Fruit fly (Drosophila melanogaster) whole organism, embryonic: ENCODE results near the gene CG17027.

ENCODE experiments used
- Abd-B ChIP-seq: fragments of 200-800 bp; sonication (Bioruptor generic); optimal IDR thresholded peaks from 2 replicates; lab custom pipeline; 2018; ENCODE audit warnings: missing biosample characterization, mild to moderate bottlenecking, missing genetic modification characterization, moderate library complexity
- Awh ChIP-seq: fragments of 200-800 bp; sonication (Bioruptor generic); IDR thresholded peaks from 2 replicates; pipeline ENCODE4, ENCODE4 v1.3.6; 2022; ENCODE audit warnings: missing biosample characterization, missing genetic modification characterization
- CG12104 ChIP-seq: fragments of 200-800 bp; sonication (Bioruptor generic); optimal IDR thresholded peaks from 3 replicates; lab custom pipeline; 2016; ENCODE audit warnings: missing biosample characterization, missing genetic modification characterization
- CG13123 ChIP-seq: fragments of 200-800 bp; sonication (Bioruptor generic); optimal IDR thresholded peaks from 2 replicates; lab custom pipeline; 2016; ENCODE audit warnings: missing biosample characterization, missing genetic modification characterization
- CG1602 ChIP-seq: fragments of 200-800 bp; sonication (Bioruptor generic); optimal IDR thresholded peaks from 3 replicates; lab custom pipeline; 2016; ENCODE audit warnings: missing biosample characterization, missing genetic modification characterization
- CG1603 ChIP-seq: fragments of 200-800 bp; sonication (Bioruptor generic); optimal IDR thresholded peaks from 2 replicates; lab custom pipeline; 2019; ENCODE audit warnings: missing biosample characterization, mild to moderate bottlenecking, missing genetic modification characterization, moderate library complexity
- CG16779 ChIP-seq: fragments of 200-800 bp; sonication (Bioruptor generic); IDR thresholded peaks from 2 replicates; pipeline ENCODE4 v1.3.6; 2022; ENCODE audit warnings: missing biosample characterization, missing genetic modification characterization
- CG17359 ChIP-seq: fragments of 200-800 bp; sonication (Bioruptor generic); optimal IDR thresholded peaks from 3 replicates; lab custom pipeline; 2018; ENCODE audit warnings: missing biosample characterization, mild to moderate bottlenecking, missing genetic modification characterization, moderate library complexity
- CG17385 ChIP-seq: fragments of 200-800 bp; sonication (Bioruptor generic); optimal IDR thresholded peaks from 3 replicates; lab custom pipeline; 2018; ENCODE audit warnings: missing biosample characterization, mild to moderate bottlenecking, missing genetic modification characterization
- CG2120 ChIP-seq: fragments of 200-800 bp; sonication (Bioruptor generic); optimal IDR thresholded peaks from 3 replicates; lab custom pipeline; 2016; ENCODE audit warnings: missing biosample characterization, missing genetic modification characterization
- CG2875 ChIP-seq: fragments of 200-800 bp; sonication (Bioruptor generic); optimal IDR thresholded peaks from 2 replicates; lab custom pipeline; 2017; ENCODE audit warnings: missing biosample characterization, mild to moderate bottlenecking, missing genetic modification characterization, missing genetic modification reagents
- CG2889 ChIP-seq: fragments of 200-800 bp; sonication (Bioruptor generic); IDR thresholded peaks from 3 replicates; pipeline ENCODE4 v1.3.6; 2022; ENCODE audit warnings: missing biosample characterization, missing genetic modification characterization
- CG30431 ChIP-seq: fragments of 200-800 bp; sonication (Bioruptor generic); optimal IDR thresholded peaks from 2 replicates; lab custom pipeline; 2017; ENCODE audit warnings: missing biosample characterization, missing genetic modification characterization
- CG31365 ChIP-seq: fragments of 200-800 bp; sonication (Bioruptor generic); optimal IDR thresholded peaks from 2 replicates; lab custom pipeline; 2018; ENCODE audit warnings: missing biosample characterization, mild to moderate bottlenecking, missing genetic modification characterization
- CG5180 ChIP-seq: fragments of 200-800 bp; sonication (Bioruptor generic); optimal IDR thresholded peaks from 3 replicates; lab custom pipeline; 2017; ENCODE audit warnings: missing biosample characterization, missing genetic modification characterization, mild to moderate bottlenecking, moderate library complexity, missing genetic modification reagents
- CG9727 ChIP-seq: fragments of 200-800 bp; sonication (Bioruptor generic); optimal IDR thresholded peaks from 3 replicates; lab custom pipeline; 2017; ENCODE audit warnings: missing biosample characterization, mild to moderate bottlenecking, missing genetic modification characterization
- CG9876 ChIP-seq: fragments of 200-800 bp; sonication (Bioruptor generic); optimal IDR thresholded peaks from 2 replicates; lab custom pipeline; 2016; ENCODE audit warnings: missing biosample characterization, missing genetic modification characterization
- Camta ChIP-seq: fragments of 200-800 bp; sonication (Bioruptor generic); optimal IDR thresholded peaks from 2 replicates; lab custom pipeline; 2016; ENCODE audit warnings: missing biosample characterization, missing genetic modification characterization
- Chrac-16 ChIP-seq: fragments of 200-800 bp; sonication (Bioruptor generic); optimal IDR thresholded peaks from 3 replicates; lab custom pipeline; 2016; ENCODE audit warnings: missing biosample characterization, missing genetic modification characterization
- Dp ChIP-seq: fragments of 200-800 bp; sonication (Bioruptor generic); optimal IDR thresholded peaks from 2 replicates; lab custom pipeline; 2018; ENCODE audit warnings: missing biosample characterization, mild to moderate bottlenecking, missing genetic modification characterization, moderate library complexity
- Dref ChIP-seq: fragments of 200-800 bp; sonication (Bioruptor generic); IDR thresholded peaks from 2 replicates; pipeline ENCODE4 v1.3.6; 2022; ENCODE audit warnings: missing biosample characterization, missing genetic modification characterization
- HHEX ChIP-seq: fragments of 200-800 bp; sonication (Bioruptor generic); optimal IDR thresholded peaks from 3 replicates; lab custom pipeline; 2017; ENCODE audit warnings: missing biosample characterization, mild to moderate bottlenecking, missing genetic modification characterization, missing genetic modification reagents
- Hr3 ChIP-seq: fragments of 200-800 bp; sonication (Bioruptor generic); optimal IDR thresholded peaks from 3 replicates; lab custom pipeline; 2016; ENCODE audit warnings: missing biosample characterization, missing genetic modification characterization
- Med ChIP-seq: fragments of 200-800 bp; sonication (Bioruptor generic); peaks from one replicate; lab custom pipeline; 2016; ENCODE audit warnings: missing biosample characterization, missing genetic modification characterization, mild to moderate bottlenecking, inconsistent platforms, moderate library complexity
- Meics ChIP-seq: fragments of 200-800 bp; sonication (Bioruptor generic); optimal IDR thresholded peaks from 2 replicates; lab custom pipeline; 2017; ENCODE audit warnings: missing biosample characterization, mild to moderate bottlenecking, missing genetic modification characterization
- Nf-YB ChIP-seq: fragments of 200-800 bp; sonication (Bioruptor generic); optimal IDR thresholded peaks from 3 replicates; lab custom pipeline; 2019; ENCODE audit warnings: missing biosample characterization, mild to moderate bottlenecking, missing genetic modification characterization, moderate library complexity
- Oli ChIP-seq: fragments of 200-800 bp; sonication (Bioruptor generic); optimal IDR thresholded peaks from 2 replicates; lab custom pipeline; 2018; ENCODE audit warnings: missing biosample characterization, mild to moderate bottlenecking, missing genetic modification characterization, moderate library complexity
- Pdp1 ChIP-seq, 2 experiments: fragments of 200-800 bp; sonication (Bioruptor generic); optimal IDR thresholded peaks; 3 replicates each; lab custom pipeline; 2016; ENCODE audit warnings: missing biosample characterization in 2 of 2, missing genetic modification characterization in 2 of 2, mild to moderate bottlenecking in 1 of 2, moderate library complexity in 1 of 2
- Ptx1 ChIP-seq: fragments of 200-800 bp; sonication (Bioruptor generic); IDR thresholded peaks from 2 replicates; pipeline ENCODE4 v1.3.6; 2022; ENCODE audit warnings: missing biosample characterization, missing genetic modification characterization
- Ravus ChIP-seq: fragments of 200-800 bp; sonication (Bioruptor generic); IDR thresholded peaks from 2 replicates; pipeline ENCODE4 v1.3.6; 2022; ENCODE audit warnings: missing biosample characterization, missing genetic modification characterization
- az2 ChIP-seq: fragments of 200-800 bp; sonication (Bioruptor generic); optimal IDR thresholded peaks from 3 replicates; lab custom pipeline; 2016; ENCODE audit warnings: missing biosample characterization, missing genetic modification characterization
- btn ChIP-seq: fragments of 200-800 bp; sonication (Bioruptor generic); optimal IDR thresholded peaks from 2 replicates; lab custom pipeline; 2016; ENCODE audit warnings: missing biosample characterization, missing genetic modification characterization
- ci ChIP-seq: fragments of 200-800 bp; sonication (Bioruptor generic); IDR thresholded peaks from 3 replicates; pipeline ENCODE4 v1.3.6; 2022; ENCODE audit warnings: missing biosample characterization, missing genetic modification characterization
- gcm ChIP-seq: fragments of 200-800 bp; sonication (Bioruptor generic); optimal IDR thresholded peaks from 2 replicates; lab custom pipeline; 2019; ENCODE audit warnings: missing biosample characterization, mild to moderate bottlenecking, missing genetic modification characterization, moderate library complexity
- gfzf ChIP-seq: fragments of 200-800 bp; sonication (Bioruptor generic); optimal IDR thresholded peaks from 2 replicates; lab custom pipeline; 2016; ENCODE audit warnings: missing biosample characterization, mild to moderate bottlenecking, missing genetic modification characterization, moderate library complexity
- grau ChIP-seq: fragments of 200-800 bp; optimal IDR thresholded peaks from 3 replicates; lab custom pipeline; 2019; ENCODE audit warnings: missing biosample characterization, mild to moderate bottlenecking, missing genetic modification characterization, moderate library complexity
- gsb ChIP-seq: fragments of 200-800 bp; sonication (Bioruptor generic); IDR thresholded peaks from 2 replicates; pipeline ENCODE4 v1.3.6; 2022; ENCODE audit warnings: missing biosample characterization, missing genetic modification characterization
- ind ChIP-seq: fragments of 200-800 bp; sonication (Bioruptor generic); optimal IDR thresholded peaks from 3 replicates; lab custom pipeline; 2016; ENCODE audit warnings: missing biosample characterization, missing genetic modification characterization
- klu ChIP-seq: fragments of 200-800 bp; sonication (Bioruptor generic); IDR thresholded peaks from 2 replicates; pipeline ENCODE4 v1.3.6; 2022; ENCODE audit warnings: missing biosample characterization, missing genetic modification characterization
- lbe ChIP-seq: fragments of 200-800 bp; sonication (Bioruptor generic); optimal IDR thresholded peaks from 2 replicates; lab custom pipeline; 2016; ENCODE audit warnings: missing biosample characterization, mild to moderate bottlenecking, missing genetic modification characterization
- nau ChIP-seq: fragments of 200-800 bp; sonication (Bioruptor generic); optimal IDR thresholded peaks from 3 replicates; lab custom pipeline; 2017; ENCODE audit warnings: missing biosample characterization, mild to moderate bottlenecking, missing genetic modification characterization, missing genetic modification reagents
- onecut ChIP-seq: fragments of 200-800 bp; sonication (Bioruptor generic); IDR thresholded peaks from 2 replicates; pipeline ENCODE4 v1.3.6; 2022; ENCODE audit warnings: missing biosample characterization, missing genetic modification characterization
- org-1 ChIP-seq: fragments of 200-800 bp; sonication (Bioruptor generic); optimal IDR thresholded peaks from 2 replicates; lab custom pipeline; 2017; ENCODE audit warnings: missing biosample characterization, missing genetic modification characterization
- otp ChIP-seq: fragments of 200-800 bp; sonication (Bioruptor generic); IDR thresholded peaks from 3 replicates; pipeline ENCODE4, ENCODE4 v1.3.6; 2022; ENCODE audit warnings: missing biosample characterization, missing genetic modification characterization
- run ChIP-seq: fragments of 200-800 bp; sonication (Bioruptor generic); optimal IDR thresholded peaks from 3 replicates; lab custom pipeline; 2018; ENCODE audit warnings: missing biosample characterization, mild to moderate bottlenecking, missing genetic modification characterization
- sens ChIP-seq: fragments of 200-800 bp; sonication (Bioruptor generic); peaks from one replicate; lab custom pipeline; 2016; ENCODE audit warnings: missing biosample characterization, missing genetic modification characterization
- sim ChIP-seq: fragments of 200-800 bp; sonication (Bioruptor generic); IDR thresholded peaks from 2 replicates; pipeline ENCODE4 v1.3.6; 2022; ENCODE audit warnings: missing biosample characterization, missing genetic modification characterization
- slbo ChIP-seq: fragments of 200-800 bp; sonication (Bioruptor generic); IDR thresholded peaks from 2 replicates; pipeline ENCODE4 v1.3.6; 2022; ENCODE audit warnings: missing biosample characterization, missing genetic modification characterization
- sug ChIP-seq: fragments of 200-800 bp; optimal IDR thresholded peaks from 2 replicates; lab custom pipeline; 2019; ENCODE audit warnings: missing biosample characterization, mild to moderate bottlenecking, missing genetic modification characterization, moderate library complexity
- unc-4 ChIP-seq: fragments of 200-800 bp; sonication (Bioruptor generic); IDR thresholded peaks from 2 replicates; pipeline ENCODE4 v1.3.6; 2022; ENCODE audit warnings: missing biosample characterization, missing genetic modification characterization; ENCODE audit not compliant: partially characterized antibody
- zfh2 ChIP-seq: fragments of 200-800 bp; sonication (Bioruptor generic); optimal IDR thresholded peaks from 2 replicates; lab custom pipeline; 2016; ENCODE audit warnings: missing biosample characterization, missing genetic modification characterization

Gene CG17027

DNA sequence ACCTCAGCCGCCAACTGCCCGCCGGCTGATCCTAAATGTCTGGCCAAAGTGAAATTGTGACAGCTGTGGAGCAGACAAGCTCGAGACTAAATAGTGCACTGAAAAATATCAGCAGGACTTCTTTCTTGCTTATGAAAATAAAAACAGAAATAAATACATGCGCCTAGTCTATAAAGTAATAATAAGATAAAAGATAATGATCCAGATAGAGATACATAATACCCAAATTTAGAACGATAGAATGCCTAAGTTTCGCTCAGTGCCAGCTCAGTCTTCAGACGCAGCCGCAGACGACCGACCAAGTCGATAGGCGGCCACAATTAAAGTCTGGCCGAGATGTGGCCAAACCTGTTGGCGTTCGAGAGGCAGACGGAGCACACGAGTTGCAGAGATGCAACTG, 39.1 kb upstream of the CG17027 start (continued):
- peak; percentile 69 for TF ChIP-seq az2
- peak; percentile 15 for TF ChIP-seq CG9727 (GFP tag; lab: Kevin White, UChicago)
- no peak for TF ChIP-seq sim (GFP tag; lab: Robert Waterston, UW)
- TF ChIP-seq CG1603 (tag; lab: Kevin White, UChicago), result peak; percentile 30
- TF ChIP-seq CG30431 (GFP tag; lab: Kevin White, UChicago), result peak; percentile 30
- TF ChIP-seq CG17385 (GFP tag; lab: Kevin White, UChicago), result peak; percentile 65
- TF ChIP-seq Abd-B (GFP tag; lab: Kevin White, UChicago), result peak; percentile 56
- TF ChIP-seq Pdp1 (GFP tag; optimal IDR thresholded peaks at IDR 0.05; lab: Kevin White, UChicago), result peak; percentile 27 to 49
- TF ChIP-seq Camta (GFP tag; lab: Kevin White, UChicago), result peak; percentile 54
- TF ChIP-seq CG16779 (GFP tag; lab: Robert Waterston, UW), result no peak
- peak; percentile 66; the same call in 1 of the 2 replicates for TF ChIP-seq Awh (GFP tag; lab: Robert Waterston, UW)
- TF ChIP-seq slbo (GFP tag; lab: Robert Waterston, UW), result peak; percentile 70
- peak; percentile 69 for TF ChIP-seq lbe (GFP tag; lab: Kevin White, UChicago)
- TF ChIP-seq Meics (GFP tag; lab: Kevin White, UChicago), result peak; percentile 0
- TF ChIP-seq ci (GFP tag; lab: Robert Waterston, UW), result peak; percentile 93
- peak; percentile 52 for TF ChIP-seq ind
- no peak for TF ChIP-seq Dp (GFP tag; lab: Kevin White, UChicago)
- TF ChIP-seq CG9876 (GFP tag; lab: Kevin White, UChicago), result no peak
- TF ChIP-seq CG2875 (GFP tag; lab: Kevin White, UChicago), result peak; percentile 72
- peak; percentile 13 for TF ChIP-seq run (tag; lab: Kevin White, UChicago)
- peak; percentile 42 for TF ChIP-seq btn (GFP tag; lab: Kevin White, UChicago)
- peak; percentile 1 for TF ChIP-seq CG13123 (GFP tag; lab: Kevin White, UChicago)
- 0 out of 2 replicates have a peak, but pooled peaks have one; percentile 35 for TF ChIP-seq gsb (GFP tag; lab: Robert Waterston, UW)
- TF ChIP-seq Hr3 (GFP tag; lab: Kevin White, UChicago), result peak; percentile 63
- no peak for TF ChIP-seq Nf-YB (GFP tag; lab: Kevin White, UChicago)
- TF ChIP-seq Dref, result no peak
- TF ChIP-seq CG2120 (GFP tag; lab: Kevin White, UChicago), result peak; percentile 15
- 0 out of 3 replicates have a peak, but pooled peaks have one; percentile 41 for TF ChIP-seq CG2889 (GFP tag; lab: Robert Waterston, UW)
- peak; percentile 31 for TF ChIP-seq CG12104 (GFP tag; lab: Kevin White, UChicago)
- TF ChIP-seq unc-4, result no peak
- peak; percentile 74 for TF ChIP-seq Ptx1 (GFP tag; lab: Robert Waterston, UW)
- TF ChIP-seq onecut (GFP tag; lab: Robert Waterston, UW), result peak; percentile 36; the same call in 1 of the 2 replicates
- peak; percentile 69; the same call in 1 of the 3 replicates for TF ChIP-seq otp (GFP tag; lab: Robert Waterston, UW)
- TF ChIP-seq CG17359 (tag; lab: Kevin White, UChicago), result peak; percentile 90
- no peak for TF ChIP-seq gfzf (GFP tag; lab: Kevin White, UChicago)
- no peak for TF ChIP-seq CG31365 (tag; lab: Kevin White, UChicago)
- TF ChIP-seq Ravus (GFP tag; lab: Robert Waterston, UW), result peak; percentile 14
- peak; percentile 93 for TF ChIP-seq sens
- TF ChIP-seq org-1, result peak; percentile 37
- TF ChIP-seq zfh2, result no peak
- peak; percentile 9 for TF ChIP-seq HHEX
- TF ChIP-seq CG5180 (GFP tag; lab: Kevin White, UChicago), result peak; percentile 87
- peak; percentile 53 for TF ChIP-seq nau (GFP tag; lab: Kevin White, UChicago)
- peak; percentile 49 for TF ChIP-seq gcm
- peak; percentile 6 for TF ChIP-seq sug (tag; lab: Kevin White, UChicago)
- 0 out of 2 replicates have a peak, but pooled peaks have one; percentile 15 for TF ChIP-seq klu
- TF ChIP-seq Chrac-16 (GFP tag; lab: Kevin White, UChicago), result peak; percentile 30
- peak; percentile 88 for TF ChIP-seq Med (GFP tag; lab: Kevin White, UChicago)
- TF ChIP-seq grau (tag; lab: Kevin White, UChicago), result peak; percentile 65
- peak; percentile 79 for TF ChIP-seq Oli (tag; lab: Kevin White, UChicago)
- TF ChIP-seq CG1602 (GFP tag; lab: Kevin White, UChicago), result peak; percentile 56
